Worm (Caenorhabditis elegans): ENCODE results near the gene F56A11.6.

DNA sequence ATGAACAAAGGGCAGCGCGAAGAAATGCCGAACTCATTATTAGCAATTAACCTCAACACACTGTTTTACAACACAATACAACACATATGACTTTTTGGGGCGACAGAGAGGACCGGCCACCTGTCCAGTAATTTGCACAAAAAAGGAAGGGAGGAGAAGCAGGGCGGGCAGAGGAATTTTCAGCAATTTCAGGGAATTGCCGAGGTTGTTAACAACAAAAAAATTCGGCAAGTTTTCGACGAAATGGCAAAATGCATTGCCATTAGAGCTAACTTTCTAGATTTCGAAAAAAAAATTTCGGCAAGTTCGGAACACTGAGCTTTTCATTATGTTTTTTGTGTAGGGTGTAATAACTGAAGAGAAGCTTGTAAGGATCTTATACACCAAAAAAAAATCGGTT lies 18.0 kb downstream of the F56A11.6 start:
- TF ChIP-seq ces-1 (GFP tag; optimal IDR thresholded peaks at IDR 0.05) (no peak), blmp-1 (tag; optimal IDR thresholded peaks at IDR 0.05) (no peak), M03D4.4 (tag; optimal IDR thresholded peaks at IDR 0.05) (no peak), ztf-11 (tag; optimal IDR thresholded peaks at IDR 0.05) (no peak), unc-62 (GFP tag; optimal IDR thresholded peaks at IDR 0.05) (no peak), elt-3 (tag; optimal IDR thresholded peaks at IDR 0.05) (no peak)
